Worm (Caenorhabditis elegans) whole organism, late embryonic: ENCODE results near the gene nol-6.

ENCODE experiments used
- ama-1 ChIP-seq: fragments of 150-350 bp; optimal IDR thresholded peaks from 2 replicates; lab custom pipeline; 2014
- gmeb-2 ChIP-seq: sonication (generic microtip); optimal IDR thresholded peaks from 2 replicates; lab custom pipeline; 2016; ENCODE audit warnings: missing genetic modification characterization, inconsistent platforms, missing compliant biosample characterization
- nfya-1 ChIP-seq: sonication (generic microtip); optimal IDR thresholded peaks from 2 replicates; lab custom pipeline; 2017; ENCODE audit warnings: missing genetic modification characterization, mild to moderate bottlenecking, missing compliant biosample characterization, antibody characterized with exemption, moderate library complexity

- TF ChIP-seq nfya-1 (tag; lab: Kevin White, UChicago), result no peak
- TF ChIP-seq ama-1 (lab: Kevin White, UChicago), result no peak
- TF ChIP-seq gmeb-2, result no peak
Observed at ce11 chrII:1420806-1421463, 16.4 kb downstream of the nol-6 start.
